Fruit fly (Drosophila melanogaster) whole organism, embryonic: ENCODE results near the gene CG34334.

ENCODE experiments used
- ATbp ChIP-seq: fragments of 200-800 bp; sonication (Bioruptor generic); optimal IDR thresholded peaks from 2 replicates; lab custom pipeline; 2017; ENCODE audit warnings: missing biosample characterization, mild to moderate bottlenecking, missing genetic modification characterization, missing genetic modification reagents
- Antp ChIP-seq: fragments of 200-800 bp; sonication (Bioruptor generic); optimal IDR thresholded peaks from 3 replicates; lab custom pipeline; 2016; ENCODE audit warnings: missing biosample characterization, missing genetic modification characterization
- B-H1 ChIP-seq: fragments of 200-800 bp; sonication (Bioruptor generic); IDR thresholded peaks from 3 replicates; pipeline ENCODE4 v1.3.6; 2022; ENCODE audit warnings: missing biosample characterization, missing genetic modification characterization
- BEAF-32 ChIP-seq: fragments of 200-800 bp; sonication (Bioruptor generic); optimal IDR thresholded peaks from 3 replicates; lab custom pipeline; 2017; ENCODE audit warnings: missing biosample characterization, missing genetic modification characterization, mild to moderate bottlenecking, moderate library complexity, missing genetic modification reagents
- CG10267 ChIP-seq: fragments of 200-800 bp; sonication (Bioruptor generic); optimal IDR thresholded peaks from 2 replicates; lab custom pipeline; 2018; ENCODE audit warnings: missing biosample characterization, mild to moderate bottlenecking, missing genetic modification characterization, moderate library complexity
- CG10654 ChIP-seq: fragments of 200-800 bp; sonication (Bioruptor generic); optimal IDR thresholded peaks from 2 replicates; lab custom pipeline; 2016; ENCODE audit warnings: missing biosample characterization, missing genetic modification characterization
- CG12942 ChIP-seq: fragments of 200-800 bp; sonication (Bioruptor generic); optimal IDR thresholded peaks from 3 replicates; lab custom pipeline; 2016; ENCODE audit warnings: missing biosample characterization, missing genetic modification characterization
- CG1529 ChIP-seq: fragments of 200-800 bp; sonication (Bioruptor generic); optimal IDR thresholded peaks from 3 replicates; lab custom pipeline; 2018; ENCODE audit warnings: missing biosample characterization, missing genetic modification characterization
- CG15514 ChIP-seq: fragments of 200-800 bp; sonication (Bioruptor generic); optimal IDR thresholded peaks from 3 replicates; lab custom pipeline; 2017; ENCODE audit warnings: missing biosample characterization, missing genetic modification characterization, mild to moderate bottlenecking, moderate library complexity, missing genetic modification reagents
- CG16779 ChIP-seq: fragments of 200-800 bp; sonication (Bioruptor generic); IDR thresholded peaks from 2 replicates; pipeline ENCODE4 v1.3.6; 2022; ENCODE audit warnings: missing biosample characterization, missing genetic modification characterization
- CG2712 ChIP-seq: fragments of 200-800 bp; optimal IDR thresholded peaks from 3 replicates; lab custom pipeline; 2019; ENCODE audit warnings: missing biosample characterization, mild to moderate bottlenecking, missing genetic modification characterization, moderate library complexity
- CG2875 ChIP-seq: fragments of 200-800 bp; sonication (Bioruptor generic); optimal IDR thresholded peaks from 2 replicates; lab custom pipeline; 2017; ENCODE audit warnings: missing biosample characterization, mild to moderate bottlenecking, missing genetic modification characterization, missing genetic modification reagents
- CG32767 ChIP-seq: fragments of 200-800 bp; sonication (Bioruptor generic); IDR thresholded peaks from 2 replicates; pipeline ENCODE4 v1.3.6; 2022; ENCODE audit warnings: missing biosample characterization, missing genetic modification characterization
- CG34224 ChIP-seq: fragments of 200-800 bp; sonication (Bioruptor generic); IDR thresholded peaks from 3 replicates; pipeline ENCODE4 v1.3.6; 2022; ENCODE audit warnings: missing biosample characterization, missing genetic modification characterization; ENCODE audit not compliant: partially characterized antibody
- CG3838 ChIP-seq: fragments of 200-800 bp; sonication (Bioruptor generic); optimal IDR thresholded peaks from 3 replicates; lab custom pipeline; 2016; ENCODE audit warnings: missing biosample characterization, missing genetic modification characterization
- CG4730 ChIP-seq: fragments of 200-800 bp; sonication (Bioruptor generic); IDR thresholded peaks from 2 replicates; pipeline ENCODE4 v1.3.6; 2022; ENCODE audit warnings: missing biosample characterization, missing genetic modification characterization
- CG6683 ChIP-seq: fragments of 200-800 bp; sonication (Bioruptor generic); optimal IDR thresholded peaks from 2 replicates; lab custom pipeline; 2017; ENCODE audit warnings: missing biosample characterization, mild to moderate bottlenecking, missing genetic modification characterization, missing genetic modification reagents
- CG9727 ChIP-seq: fragments of 200-800 bp; sonication (Bioruptor generic); optimal IDR thresholded peaks from 3 replicates; lab custom pipeline; 2017; ENCODE audit warnings: missing biosample characterization, mild to moderate bottlenecking, missing genetic modification characterization
- CTCF ChIP-seq: fragments of 200-800 bp; sonication (Bioruptor generic); optimal IDR thresholded peaks from 2 replicates; lab custom pipeline; 2017; ENCODE audit warnings: missing biosample characterization, mild to moderate bottlenecking, missing genetic modification characterization, moderate library complexity
- CrebB ChIP-seq: fragments of 200-800 bp; sonication (Bioruptor generic); optimal IDR thresholded peaks from 3 replicates; lab custom pipeline; 2018; ENCODE audit warnings: missing biosample characterization, mild to moderate bottlenecking, missing genetic modification characterization
- D19A ChIP-seq: fragments of 200-800 bp; optimal IDR thresholded peaks from 3 replicates; lab custom pipeline; 2019; ENCODE audit warnings: missing biosample characterization, mild to moderate bottlenecking, missing genetic modification characterization, moderate library complexity
- HLH3B ChIP-seq: fragments of 200-800 bp; sonication (Bioruptor generic); IDR thresholded peaks from 2 replicates; pipeline ENCODE4 v1.3.6; 2022; ENCODE audit warnings: missing biosample characterization, missing genetic modification characterization
- HmgD ChIP-seq: fragments of 200-800 bp; sonication (Bioruptor generic); optimal IDR thresholded peaks from 3 replicates; lab custom pipeline; 2016; ENCODE audit warnings: missing biosample characterization, missing genetic modification characterization
- Hsf ChIP-seq: fragments of 200-800 bp; sonication (Bioruptor generic); optimal IDR thresholded peaks from 3 replicates; lab custom pipeline; 2016; ENCODE audit warnings: missing biosample characterization, missing genetic modification characterization
- Lhr ChIP-seq: fragments of 200-800 bp; sonication (Bioruptor generic); optimal IDR thresholded peaks from 3 replicates; lab custom pipeline; 2017; ENCODE audit warnings: mild to moderate bottlenecking, missing biosample characterization, missing genetic modification reagents, missing genetic modification characterization
- Meics ChIP-seq: fragments of 200-800 bp; sonication (Bioruptor generic); optimal IDR thresholded peaks from 2 replicates; lab custom pipeline; 2017; ENCODE audit warnings: missing biosample characterization, mild to moderate bottlenecking, missing genetic modification characterization
- NC2α ChIP-seq: fragments of 200-800 bp; sonication (Bioruptor generic); optimal IDR thresholded peaks from 2 replicates; lab custom pipeline; 2016; ENCODE audit warnings: missing biosample characterization, missing genetic modification characterization
- Rfx ChIP-seq: fragments of 200-800 bp; sonication (Bioruptor generic); IDR thresholded peaks from 2 replicates; pipeline ENCODE4 v1.3.6; 2022; ENCODE audit warnings: missing biosample characterization, missing genetic modification characterization
- Sin3A ChIP-seq: fragments of >200 bp; optimal IDR thresholded peaks from 2 replicates; lab custom pipeline; 2018
- Trl ChIP-seq, 3 experiments: fragments of >200 bp in 2 of 3; fragments of 200-800 bp in 1 of 3; sonication (Bioruptor generic) in 1 of 3; optimal IDR thresholded peaks; 2 replicates in 1 of 3; 3 replicates in 2 of 3; lab custom pipeline; 2016 to 2017; ENCODE audit warnings: missing biosample characterization in 1 of 3, missing genetic modification characterization in 1 of 3
- amos ChIP-seq: fragments of 200-800 bp; sonication (Bioruptor generic); IDR thresholded peaks from 2 replicates; pipeline ENCODE4 v1.3.6; 2022; ENCODE audit warnings: missing biosample characterization, missing genetic modification characterization; ENCODE audit not compliant: partially characterized antibody
- ase ChIP-seq: fragments of 200-800 bp; sonication (Bioruptor generic); IDR thresholded peaks from 3 replicates; pipeline ENCODE4 v1.3.6; 2022; ENCODE audit warnings: missing biosample characterization, missing genetic modification characterization
- cato ChIP-seq: fragments of 200-800 bp; sonication (Bioruptor generic); optimal IDR thresholded peaks from 2 replicates; lab custom pipeline; 2016; ENCODE audit warnings: missing biosample characterization, missing genetic modification characterization, borderline replicate concordance
- chn ChIP-seq: fragments of 200-800 bp; sonication (Bioruptor generic); optimal IDR thresholded peaks from 2 replicates; lab custom pipeline; 2016; ENCODE audit warnings: missing biosample characterization, missing genetic modification characterization
- cwo ChIP-seq: fragments of 200-800 bp; sonication (Bioruptor generic); optimal IDR thresholded peaks from 3 replicates; lab custom pipeline; 2017; ENCODE audit warnings: missing biosample characterization, missing genetic modification characterization, mild to moderate bottlenecking, moderate library complexity, missing genetic modification reagents
- dimm ChIP-seq: fragments of 200-800 bp; sonication (Bioruptor generic); IDR thresholded peaks from 2 replicates; pipeline ENCODE4 v1.3.6; 2022; ENCODE audit warnings: missing biosample characterization, missing genetic modification characterization
- dm ChIP-seq: fragments of 200-800 bp; sonication (Bioruptor generic); optimal IDR thresholded peaks from 3 replicates; lab custom pipeline; 2016; ENCODE audit warnings: missing biosample characterization, missing genetic modification characterization
- en ChIP-seq: fragments of 200-800 bp; sonication (Bioruptor generic); optimal IDR thresholded peaks from 2 replicates; lab custom pipeline; 2016; ENCODE audit warnings: missing biosample characterization, missing genetic modification characterization
- fd3F ChIP-seq: fragments of 200-800 bp; sonication (Bioruptor generic); optimal IDR thresholded peaks from 2 replicates; lab custom pipeline; 2018; ENCODE audit warnings: missing biosample characterization, mild to moderate bottlenecking, missing genetic modification characterization, moderate library complexity
- grau ChIP-seq: fragments of 200-800 bp; optimal IDR thresholded peaks from 3 replicates; lab custom pipeline; 2019; ENCODE audit warnings: missing biosample characterization, mild to moderate bottlenecking, missing genetic modification characterization, moderate library complexity
- grn ChIP-seq: fragments of 200-800 bp; sonication (Bioruptor generic); optimal IDR thresholded peaks from 3 replicates; lab custom pipeline; 2017; ENCODE audit warnings: missing biosample characterization, missing genetic modification characterization
- ham ChIP-seq: fragments of 200-800 bp; sonication (Bioruptor generic); IDR thresholded peaks from 2 replicates; pipeline ENCODE4 v1.3.6; 2022; ENCODE audit warnings: missing biosample characterization, missing genetic modification characterization
- her ChIP-seq: fragments of 200-800 bp; sonication (Bioruptor generic); optimal IDR thresholded peaks from 2 replicates; lab custom pipeline; 2016; ENCODE audit warnings: missing biosample characterization, missing genetic modification characterization
- kni ChIP-seq: fragments of 200-800 bp; sonication (Bioruptor generic); optimal IDR thresholded peaks from 3 replicates; lab custom pipeline; 2017; ENCODE audit warnings: mild to moderate bottlenecking, missing biosample characterization, missing genetic modification reagents, missing genetic modification characterization
- mam ChIP-seq: fragments of 200-800 bp; sonication (Bioruptor generic); optimal IDR thresholded peaks from 3 replicates; lab custom pipeline; 2016; ENCODE audit warnings: missing biosample characterization, missing genetic modification characterization
- psq ChIP-seq: fragments of 200-800 bp; sonication (Bioruptor generic); optimal IDR thresholded peaks from 2 replicates; lab custom pipeline; 2017; ENCODE audit warnings: missing biosample characterization, missing genetic modification characterization
- rib ChIP-seq: fragments of 200-800 bp; sonication (Bioruptor generic); IDR thresholded peaks from 2 replicates; pipeline ENCODE4 v1.3.6; 2022; ENCODE audit warnings: missing biosample characterization, missing genetic modification characterization
- sim ChIP-seq: fragments of 200-800 bp; sonication (Bioruptor generic); IDR thresholded peaks from 2 replicates; pipeline ENCODE4 v1.3.6; 2022; ENCODE audit warnings: missing biosample characterization, missing genetic modification characterization
- sisA ChIP-seq: fragments of 200-800 bp; sonication (Bioruptor generic); IDR thresholded peaks from 2 replicates; pipeline ENCODE4 v1.3.6; 2022; ENCODE audit warnings: missing biosample characterization, missing genetic modification characterization
- tna ChIP-seq: fragments of 200-800 bp; sonication (Bioruptor generic); IDR thresholded peaks from 2 replicates; pipeline ENCODE4 v1.3.6; 2022; ENCODE audit warnings: missing biosample characterization, missing genetic modification characterization; ENCODE audit not compliant: partially characterized antibody
- tup ChIP-seq: fragments of 200-800 bp; sonication (Bioruptor generic); optimal IDR thresholded peaks from 2 replicates; lab custom pipeline; 2016; ENCODE audit warnings: missing biosample characterization, mild to moderate bottlenecking, missing genetic modification characterization, moderate library complexity

The CG34334 gene

DNA sequence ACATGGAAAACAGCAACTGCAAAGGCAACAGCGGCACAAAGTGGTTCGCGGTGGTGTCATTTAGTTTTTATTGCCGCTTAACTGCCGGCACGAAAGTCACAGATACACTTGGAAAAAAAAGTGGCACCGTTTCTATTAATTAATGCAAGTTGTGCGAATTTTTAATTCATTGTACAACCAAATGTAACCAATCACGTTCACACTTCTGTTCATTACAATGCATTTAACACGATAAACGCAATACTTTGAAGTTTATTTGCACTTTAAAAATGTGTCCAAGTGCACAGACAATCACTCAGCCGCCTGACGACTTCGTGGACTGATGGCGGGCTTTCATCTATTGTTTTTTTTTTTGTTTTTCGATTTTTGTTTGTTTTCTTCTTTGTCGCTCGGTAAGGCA lies 39.1 kb upstream of the CG34334 start (continued):
- TF ChIP-seq dimm (GFP tag; lab: Robert Waterston, UW) (0 out of 2 replicates have a peak, but pooled peaks have one; percentile 38), CG10267 (tag; lab: Kevin White, UChicago) (peak; percentile 21), amos (GFP tag; lab: Robert Waterston, UW) (no peak), BEAF-32 (GFP tag; lab: Kevin White, UChicago) (no peak), kni (GFP tag; lab: Kevin White, UChicago) (no peak), CG3838 (GFP tag; lab: Kevin White, UChicago) (no peak), D19A (peak; percentile 26), CG15514 (GFP tag; lab: Kevin White, UChicago) (no peak), dm (GFP tag; lab: Kevin White, UChicago) (no peak), fd3F (GFP tag; lab: Kevin White, UChicago) (no peak), CG12942 (peak; percentile 49), en (GFP tag; lab: Kevin White, UChicago) (peak; percentile 17), Antp (GFP tag; lab: Kevin White, UChicago) (peak; percentile 51), CG9727 (GFP tag; lab: Kevin White, UChicago) (peak; percentile 11), grn (GFP tag; lab: Kevin White, UChicago) (no peak), cato (GFP tag; lab: Kevin White, UChicago) (peak; percentile 20), CG2875 (GFP tag; lab: Kevin White, UChicago) (peak; percentile 16), CG6683 (GFP tag; lab: Kevin White, UChicago) (no peak), sisA (GFP tag; lab: Robert Waterston, UW) (peak; percentile 76), Trl (optimal IDR thresholded peaks at IDR 0.05; lab: Kevin White, UChicago) (no peak), Trl (GFP tag; optimal IDR thresholded peaks at IDR 0.05; lab: Kevin White, UChicago) (peak; percentile 9), Hsf (GFP tag; lab: Kevin White, UChicago) (peak; percentile 29), Sin3A (lab: Kevin White, UChicago) (no peak), B-H1 (GFP tag; lab: Robert Waterston, UW) (peak; percentile 26; the same call in 1 of the 3 replicates), psq (no peak), ham (GFP tag; lab: Robert Waterston, UW) (no peak), cwo (peak; percentile 5), CG32767 (GFP tag; lab: Robert Waterston, UW) (0 out of 2 replicates have a peak, but pooled peaks have one; percentile 29), Meics (GFP tag; lab: Kevin White, UChicago) (peak; percentile 36), tna (GFP tag; lab: Robert Waterston, UW) (no peak), CrebB (tag; lab: Kevin White, UChicago) (no peak), rib (no peak), CG16779 (no peak), mam (GFP tag; lab: Kevin White, UChicago) (peak; percentile 18), NC2α (GFP tag; lab: Kevin White, UChicago) (no peak), HmgD (GFP tag; lab: Kevin White, UChicago) (no peak), HLH3B (GFP tag; lab: Robert Waterston, UW) (peak; percentile 46; the same call in 1 of the 2 replicates), sim (GFP tag; lab: Robert Waterston, UW) (no peak), her (GFP tag; lab: Kevin White, UChicago) (peak; percentile 33), CG1529 (GFP tag; lab: Kevin White, UChicago) (peak; percentile 8), tup (GFP tag; lab: Kevin White, UChicago) (no peak), CG4730 (GFP tag; lab: Robert Waterston, UW) (no peak), CTCF (GFP tag; lab: Kevin White, UChicago) (peak; percentile 1), Rfx (GFP tag; lab: Robert Waterston, UW) (no peak; the same call in 1 of the 2 replicates), Lhr (no peak), CG10654 (GFP tag; lab: Kevin White, UChicago) (peak; percentile 22), grau (tag; lab: Kevin White, UChicago) (peak; percentile 44), ase (GFP tag; lab: Robert Waterston, UW) (0 out of 3 replicates have a peak, but pooled peaks have one; percentile 23), CG34224 (no peak), ATbp (peak; percentile 50), chn (GFP tag; lab: Kevin White, UChicago) (peak; percentile 36), CG2712 (tag; lab: Kevin White, UChicago) (peak; percentile 60)
